Worm (Caenorhabditis elegans) whole organism, L1 larva: ENCODE results near the gene ubc-24.

ENCODE experiments used
- elt-2 ChIP-seq: sonication (generic microtip); optimal IDR thresholded peaks from 2 replicates; lab custom pipeline; 2016; ENCODE audit warnings: missing genetic modification characterization, mild to moderate bottlenecking, inconsistent platforms, missing compliant biosample characterization, missing genetic modification reagents
- swsn-7 ChIP-seq: sonication (generic microtip); optimal IDR thresholded peaks from 2 replicates; lab custom pipeline; 2016; ENCODE audit warnings: missing genetic modification characterization, missing compliant biosample characterization
- unc-62 ChIP-seq: fragments of 150-350 bp; optimal IDR thresholded peaks from 2 replicates; lab custom pipeline; 2014; ENCODE audit warnings: missing biosample characterization, missing genetic modification reagents, missing genetic modification characterization

DNA sequence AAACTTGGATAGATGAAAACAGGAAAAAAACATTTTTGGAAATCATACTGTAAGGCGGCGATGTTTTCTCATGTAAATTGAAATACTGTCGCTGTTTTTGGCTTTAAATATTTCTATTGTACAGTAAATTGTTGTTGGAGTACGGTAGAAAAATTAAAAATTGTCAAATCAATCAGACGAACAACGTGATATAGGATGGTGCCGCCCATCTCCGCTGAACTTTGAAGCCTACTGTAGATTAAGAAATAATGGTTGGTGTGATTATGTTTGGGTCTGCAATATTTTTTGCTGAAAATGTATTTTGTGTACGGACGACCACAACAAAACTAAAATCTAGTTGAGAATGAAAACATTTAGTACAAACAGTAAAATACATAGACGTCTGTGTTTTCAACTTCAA, 19.8 kb upstream of the ubc-24 start:
- TF ChIP-seq unc-62 (no peak), elt-2 (peak; percentile 17), swsn-7 (tag; lab: Kevin White, UChicago) (no peak)
